Worm (Caenorhabditis elegans): ENCODE measurements around the gene T27E4.7.

DNA sequence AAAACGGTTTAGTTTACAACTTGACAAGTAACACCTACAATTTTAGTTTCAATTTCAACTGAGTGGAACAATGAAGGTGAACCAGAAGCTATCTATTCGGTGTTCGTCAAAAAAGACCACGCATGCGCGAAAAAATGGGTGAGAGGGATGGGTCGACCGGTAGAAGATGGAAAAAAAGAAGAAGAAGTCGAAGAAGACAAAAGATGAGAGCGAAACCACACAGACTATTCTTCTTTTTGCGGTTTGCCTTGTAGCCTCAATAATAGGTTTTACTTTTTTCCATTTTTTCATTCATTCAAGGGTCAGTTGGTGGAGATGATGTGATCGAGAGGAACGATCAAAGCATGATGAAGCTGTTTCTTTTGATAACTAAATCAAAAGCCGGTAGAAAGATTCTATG, 6.2 kb upstream of the T27E4.7 start:
- no peak for TF ChIP-seq hmg-4 (GFP tag; optimal IDR thresholded peaks at IDR 0.05)
- no peak for TF ChIP-seq tbx-37 (GFP tag; conservative IDR thresholded peaks at IDR 0.05)
- TF ChIP-seq ama-1 (optimal IDR thresholded peaks at IDR 0.05): no peak
- TF ChIP-seq hmbx-1 (tag; optimal IDR thresholded peaks at IDR 0.05): no peak
- no peak for TF ChIP-seq hnd-1 (tag; optimal IDR thresholded peaks at IDR 0.05)
- TF ChIP-seq scrt-1 (GFP tag; IDR thresholded peaks at IDR 0.05): no peak
